Fruit fly (Drosophila melanogaster) whole organism, embryonic: ENCODE data around the gene Mic26-27.
A peak's percentile ranks its signal among the peaks of the same experiment; 100 is the strongest.

ENCODE experiments used
- Blimp-1 ChIP-seq: fragments of 200-800 bp; sonication (Bioruptor generic); optimal IDR thresholded peaks from 3 replicates; lab custom pipeline; 2018; ENCODE audit warnings: missing biosample characterization, missing genetic modification characterization, mild to moderate bottlenecking, moderate library complexity, missing genetic modification reagents
- CG10209 ChIP-seq: fragments of 200-800 bp; sonication (Bioruptor generic); optimal IDR thresholded peaks from 3 replicates; lab custom pipeline; 2017; ENCODE audit warnings: missing biosample characterization, mild to moderate bottlenecking, missing genetic modification characterization, missing genetic modification reagents
- CG10979 ChIP-seq: fragments of 200-800 bp; sonication (Bioruptor generic); optimal IDR thresholded peaks from 2 replicates; lab custom pipeline; 2018; ENCODE audit warnings: missing biosample characterization, mild to moderate bottlenecking, missing genetic modification characterization, moderate library complexity
- CG11504 ChIP-seq: fragments of 200-800 bp; sonication (Bioruptor generic); optimal IDR thresholded peaks from 3 replicates; lab custom pipeline; 2019; ENCODE audit warnings: missing biosample characterization, mild to moderate bottlenecking, missing genetic modification characterization, moderate library complexity
- CG12659 ChIP-seq: fragments of 200-800 bp; sonication (Bioruptor generic); optimal IDR thresholded peaks from 3 replicates; lab custom pipeline; 2017; ENCODE audit warnings: mild to moderate bottlenecking, missing biosample characterization, missing genetic modification reagents, missing genetic modification characterization
- CG12744 ChIP-seq: fragments of 200-800 bp; sonication (Bioruptor generic); optimal IDR thresholded peaks from 2 replicates; lab custom pipeline; 2016; ENCODE audit warnings: missing biosample characterization, missing genetic modification characterization
- CG14667 ChIP-seq: fragments of 200-800 bp; sonication (Bioruptor generic); IDR thresholded peaks from 2 replicates; pipeline ENCODE4 v1.3.6; 2022; ENCODE audit warnings: missing biosample characterization, missing genetic modification characterization
- CG15514 ChIP-seq: fragments of 200-800 bp; sonication (Bioruptor generic); optimal IDR thresholded peaks from 3 replicates; lab custom pipeline; 2017; ENCODE audit warnings: missing biosample characterization, missing genetic modification characterization, mild to moderate bottlenecking, moderate library complexity, missing genetic modification reagents
- CG3847 ChIP-seq: fragments of 200-800 bp; sonication (Bioruptor generic); IDR thresholded peaks from 2 replicates; pipeline ENCODE4 v1.3.6; 2022; ENCODE audit warnings: missing biosample characterization, missing genetic modification characterization
- CG4404 ChIP-seq: fragments of 200-800 bp; sonication (Bioruptor generic); IDR thresholded peaks from 2 replicates; pipeline ENCODE4 v1.3.6; 2022; ENCODE audit warnings: missing biosample characterization, missing genetic modification characterization
- CG4820 ChIP-seq: fragments of 200-800 bp; sonication (Bioruptor generic); optimal IDR thresholded peaks from 3 replicates; lab custom pipeline; 2016; ENCODE audit warnings: missing biosample characterization, missing genetic modification characterization
- CG9727 ChIP-seq: fragments of 200-800 bp; sonication (Bioruptor generic); optimal IDR thresholded peaks from 3 replicates; lab custom pipeline; 2017; ENCODE audit warnings: missing biosample characterization, mild to moderate bottlenecking, missing genetic modification characterization
- CHES-1-like ChIP-seq: fragments of 200-800 bp; sonication (Bioruptor generic); optimal IDR thresholded peaks from 2 replicates; lab custom pipeline; 2016; ENCODE audit warnings: missing biosample characterization, missing genetic modification characterization
- D19B ChIP-seq: fragments of 200-800 bp; sonication (Bioruptor generic); optimal IDR thresholded peaks from 2 replicates; lab custom pipeline; 2017; ENCODE audit warnings: missing biosample characterization, mild to moderate bottlenecking, missing genetic modification characterization
- Doc2 ChIP-seq: fragments of 200-800 bp; sonication (Bioruptor generic); IDR thresholded peaks from 2 replicates; pipeline ENCODE4 v1.3.6; 2022; ENCODE audit warnings: missing biosample characterization, missing genetic modification characterization
- Drgx ChIP-seq: fragments of 200-800 bp; sonication (Bioruptor generic); IDR thresholded peaks from 2 replicates; pipeline ENCODE4 v1.3.6; 2022; ENCODE audit warnings: missing biosample characterization, missing genetic modification characterization
- E2f1 ChIP-seq: fragments of 200-800 bp; sonication (Bioruptor generic); IDR thresholded peaks from 2 replicates; pipeline ENCODE4 v1.3.6; 2022; ENCODE audit warnings: missing biosample characterization, missing genetic modification characterization
- PHDP ChIP-seq: fragments of 200-800 bp; sonication (Bioruptor generic); optimal IDR thresholded peaks from 3 replicates; lab custom pipeline; 2018; ENCODE audit warnings: missing biosample characterization, mild to moderate bottlenecking, missing genetic modification characterization, moderate library complexity
- Taf1 ChIP-seq: fragments of 200-800 bp; sonication (Bioruptor generic); IDR thresholded peaks from 2 replicates; pipeline ENCODE4 v1.3.6; 2022; ENCODE audit warnings: missing biosample characterization, missing genetic modification characterization
- Xrp1 ChIP-seq: fragments of 200-800 bp; sonication (Bioruptor generic); IDR thresholded peaks from 2 replicates; pipeline ENCODE4 v1.3.6; 2022; ENCODE audit warnings: missing biosample characterization, missing genetic modification characterization
- ara ChIP-seq: fragments of 200-800 bp; sonication (Bioruptor generic); IDR thresholded peaks from 2 replicates; pipeline ENCODE4 v1.3.6; 2022; ENCODE audit warnings: missing biosample characterization, missing genetic modification characterization
- bsh ChIP-seq, 2 experiments: fragments of 200-800 bp; sonication (Bioruptor generic); optimal IDR thresholded peaks; 2 replicates each; lab custom pipeline; 2017 to 2018; ENCODE audit warnings: mild to moderate bottlenecking in 2 of 2, missing biosample characterization in 2 of 2, missing genetic modification characterization in 2 of 2, moderate library complexity in 1 of 2
- dmrt11E ChIP-seq: fragments of 200-800 bp; sonication (Bioruptor generic); optimal IDR thresholded peaks from 3 replicates; lab custom pipeline; 2018; ENCODE audit warnings: missing biosample characterization, mild to moderate bottlenecking, missing genetic modification characterization, moderate library complexity
- dysf ChIP-seq: fragments of 200-800 bp; sonication (Bioruptor generic); IDR thresholded peaks from 3 replicates; pipeline ENCODE4 v1.3.6; 2022; ENCODE audit warnings: missing biosample characterization, missing genetic modification characterization
- nerfin-1 ChIP-seq: fragments of 200-800 bp; sonication (Bioruptor generic); optimal IDR thresholded peaks from 3 replicates; lab custom pipeline; 2019; ENCODE audit warnings: missing biosample characterization, mild to moderate bottlenecking, missing genetic modification characterization, moderate library complexity
- nerfin-2 ChIP-seq: fragments of 200-800 bp; sonication (Bioruptor generic); IDR thresholded peaks from 2 replicates; pipeline ENCODE4 v1.3.6; 2022; ENCODE audit warnings: missing biosample characterization, missing genetic modification characterization; ENCODE audit not compliant: partially characterized antibody
- otp ChIP-seq: fragments of 200-800 bp; sonication (Bioruptor generic); IDR thresholded peaks from 3 replicates; pipeline ENCODE4, ENCODE4 v1.3.6; 2022; ENCODE audit warnings: missing biosample characterization, missing genetic modification characterization
- phol ChIP-seq: fragments of 200-800 bp; sonication (Bioruptor generic); optimal IDR thresholded peaks from 3 replicates; lab custom pipeline; 2018; ENCODE audit warnings: missing biosample characterization, mild to moderate bottlenecking, missing genetic modification characterization, moderate library complexity
- pnt ChIP-seq: fragments of 200-800 bp; sonication (Bioruptor generic); optimal IDR thresholded peaks from 3 replicates; lab custom pipeline; 2016; ENCODE audit warnings: missing biosample characterization, missing genetic modification characterization
- prd ChIP-seq, 3 experiments: fragments of >200 bp in 2 of 3; fragments of 200-800 bp in 1 of 3; sonication (Bioruptor generic) in 1 of 3; optimal IDR thresholded peaks in 2 of 3; IDR thresholded peaks in 1 of 3; 2 replicates in 2 of 3; 3 replicates in 1 of 3; pipeline versions ENCODE4 v1.3.6 to Lab custom; 2017 to 2022; ENCODE audit warnings: missing biosample characterization in 1 of 3, missing genetic modification characterization in 1 of 3
- row ChIP-seq: fragments of 200-800 bp; sonication (Bioruptor generic); IDR thresholded peaks from 3 replicates; pipeline ENCODE4 v1.3.6; 2022; ENCODE audit warnings: missing biosample characterization, missing genetic modification characterization
- salm ChIP-seq: fragments of 200-800 bp; sonication (Bioruptor generic); optimal IDR thresholded peaks from 2 replicates; lab custom pipeline; 2018; ENCODE audit warnings: missing biosample characterization, mild to moderate bottlenecking, missing genetic modification characterization
- tio ChIP-seq: fragments of 200-800 bp; sonication (Bioruptor generic); optimal IDR thresholded peaks from 2 replicates; lab custom pipeline; 2017; ENCODE audit warnings: missing biosample characterization, missing genetic modification characterization, inconsistent platforms
- zen ChIP-seq: fragments of 200-800 bp; sonication (Bioruptor generic); optimal IDR thresholded peaks from 3 replicates; lab custom pipeline; 2018; ENCODE audit warnings: missing biosample characterization, mild to moderate bottlenecking, missing genetic modification characterization, moderate library complexity
- zfh1 ChIP-seq: fragments of 200-800 bp; sonication (Bioruptor generic); IDR thresholded peaks from 3 replicates; pipeline ENCODE4 v1.3.6; 2022; ENCODE audit warnings: missing biosample characterization, missing genetic modification characterization

Mic26-27 gene

dm6 chr3R:16128471-16128870 lies 18.2 kb downstream of the Mic26-27 start (continued):
- TF ChIP-seq nerfin-2 (GFP tag; lab: Robert Waterston, UW) (no peak), nerfin-1 (tag; lab: Kevin White, UChicago) (no peak)

- TF ChIP-seq row (GFP tag; lab: Robert Waterston, UW) = peak; percentile 38; the same call in 1 of the 3 replicates
- 0 out of 3 replicates have a peak, but pooled peaks have one; percentile 24 for TF ChIP-seq otp (GFP tag; lab: Robert Waterston, UW)
- no peak for TF ChIP-seq CG12659 (GFP tag; lab: Kevin White, UChicago)
- TF ChIP-seq CG14667 = peak; percentile 34; the same call in 1 of the 2 replicates
- TF ChIP-seq Drgx (GFP tag; lab: Robert Waterston, UW) = peak; percentile 89
- no peak for TF ChIP-seq prd (optimal IDR thresholded peaks at IDR 0.05; lab: Kevin White, UChicago)
- TF ChIP-seq prd (GFP tag; IDR thresholded peaks at IDR 0.05; lab: Robert Waterston, UW) = peak; percentile 86
- peak; percentile 22 for TF ChIP-seq CG11504 (tag; lab: Kevin White, UChicago)
- TF ChIP-seq Blimp-1 (GFP tag; lab: Kevin White, UChicago) = peak; percentile 16
- peak; percentile 63; the same call in 1 of the 2 replicates for TF ChIP-seq Xrp1 (GFP tag; lab: Robert Waterston, UW)
- TF ChIP-seq CG4820 (GFP tag; lab: Kevin White, UChicago) = peak; percentile 4
- peak; percentile 37; the same call in 1 of the 3 replicates for TF ChIP-seq dysf (GFP tag; lab: Robert Waterston, UW)
- no peak for TF ChIP-seq CG3847
- no peak for TF ChIP-seq CHES-1-like (GFP tag; lab: Kevin White, UChicago)
- TF ChIP-seq CG10979 = peak; percentile 23
- TF ChIP-seq D19B (GFP tag; lab: Kevin White, UChicago) = peak; percentile 54
- no peak for TF ChIP-seq ara (GFP tag; lab: Robert Waterston, UW)
- peak; percentile 1 for TF ChIP-seq CG15514 (GFP tag; lab: Kevin White, UChicago)
- peak; percentile 6 for TF ChIP-seq pnt (GFP tag; lab: Kevin White, UChicago)
- peak; percentile 70; the same call in 2 of the 3 replicates for TF ChIP-seq zfh1 (GFP tag; lab: Robert Waterston, UW)
- TF ChIP-seq CG4404 (GFP tag; lab: Robert Waterston, UW) = peak; percentile 22; the same call in 1 of the 2 replicates
- TF ChIP-seq tio (GFP tag; lab: Kevin White, UChicago) = peak; percentile 2
- no peak for TF ChIP-seq salm (tag; lab: Kevin White, UChicago)
- no peak for TF ChIP-seq E2f1 (GFP tag; lab: Robert Waterston, UW)
- peak; percentile 16 for TF ChIP-seq dmrt11E
- TF ChIP-seq bsh (GFP tag; optimal IDR thresholded peaks at IDR 0.05; lab: Kevin White, UChicago) = peak; percentile 10 to 74
- peak; percentile 1 for TF ChIP-seq CG10209
- TF ChIP-seq phol (tag; lab: Kevin White, UChicago) = peak; percentile 16
- TF ChIP-seq zen (tag; lab: Kevin White, UChicago) = peak; percentile 72
- peak; percentile 9 for TF ChIP-seq CG9727
Observed at dm6 chr3R:16119441-16119840, 27.2 kb downstream of the Mic26-27 start.

dm6 chr3R:16117359-16117758 lies 29.3 kb downstream of the Mic26-27 start:
- no peak for TF ChIP-seq Doc2 (GFP tag; lab: Robert Waterston, UW)
- TF ChIP-seq, all 482 proteins: peak for 0

dm6 chr3R:16115861-16116260 lies 30.8 kb downstream of the Mic26-27 start, which contains the start of gene Sb:
Gene Sb (plus strand): TSS chr3R:16116161.
- TF ChIP-seq CG12744 (GFP tag; lab: Kevin White, UChicago) (no peak), CG9727 (no peak), PHDP (no peak), Taf1 (no peak)
- TF ChIP-seq, all 482 proteins: peak for 0
